Worm (Caenorhabditis elegans): ENCODE data around the gene cest-32.

DNA sequence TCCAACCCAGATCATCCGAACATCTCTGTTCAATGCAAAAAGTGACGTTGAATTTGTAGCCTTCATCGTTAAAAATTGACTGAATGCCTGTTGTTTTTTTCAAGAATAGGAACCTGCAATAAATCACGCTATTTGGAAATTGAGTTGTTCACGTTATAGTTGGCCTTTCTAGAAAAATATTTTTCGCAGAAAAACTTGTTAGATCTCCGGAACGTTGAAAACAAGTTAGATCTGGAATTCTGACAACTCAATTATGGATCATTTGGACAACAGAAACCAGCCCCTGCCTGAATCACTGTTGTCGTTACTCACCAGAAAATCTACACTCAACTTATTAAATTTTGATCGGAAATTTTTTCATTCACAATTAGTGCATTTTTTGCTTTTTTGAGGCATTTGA lies 23.7 kb upstream of the cest-32 start, which contains the start of gene srt-67:
- no peak for TF ChIP-seq unc-39 (tag; optimal IDR thresholded peaks at IDR 0.05)
- no peak for TF ChIP-seq ama-1 (optimal IDR thresholded peaks at IDR 0.05)
- TF ChIP-seq fos-1 (tag; optimal IDR thresholded peaks at IDR 0.05): no peak
- no peak for TF ChIP-seq nhr-25 (tag; optimal IDR thresholded peaks at IDR 0.05; ENCODE audit: borderline replicate concordance, insufficient read depth)
- no peak for TF ChIP-seq nhr-237 (tag; optimal IDR thresholded peaks at IDR 0.05)
- no peak for TF ChIP-seq nhr-28 (tag; optimal IDR thresholded peaks at IDR 0.05)
- TF ChIP-seq skn-1 (tag; optimal IDR thresholded peaks at IDR 0.05): no peak
- no peak for TF ChIP-seq unc-62 (GFP tag; optimal IDR thresholded peaks at IDR 0.05 in 1 of 2)
- TF ChIP-seq unc-62 (tag; optimal IDR thresholded peaks at IDR 0.05): no peak
